Fruit fly (Drosophila melanogaster): ENCODE measurements around the gene CG33110.

CG33110 gene

dm6 chr3R:22550306-22550812, 19.6 kb upstream of the CG33110 start, which contains the start of gene bond:
Gene bond, plus strand, starts transcription at chr3R:22550680.
- TF ChIP-seq h (optimal IDR thresholded peaks at IDR 0.05) (no peak), ttk (optimal IDR thresholded peaks at IDR 0.05) (no peak), insv (optimal IDR thresholded peaks at IDR 0.05) (no peak), Sin3A (optimal IDR thresholded peaks at IDR 0.05) (no peak), psq (optimal IDR thresholded peaks at IDR 0.05) (no peak)

dm6 chr3R:22552686-22553085, 17.3 kb upstream of the CG33110 start:
- TF ChIP-seq Myc (optimal IDR thresholded peaks at IDR 0.05) (no peak), psq (optimal IDR thresholded peaks at IDR 0.05) (no peak), ttk (optimal IDR thresholded peaks at IDR 0.05) (no peak), Sin3A (optimal IDR thresholded peaks at IDR 0.05) (no peak), h (optimal IDR thresholded peaks at IDR 0.05) (no peak), insv (optimal IDR thresholded peaks at IDR 0.05) (no peak)

- TF ChIP-seq Sin3A (optimal IDR thresholded peaks at IDR 0.05) (no peak), insv (optimal IDR thresholded peaks at IDR 0.05) (no peak), psq (optimal IDR thresholded peaks at IDR 0.05) (no peak), h (optimal IDR thresholded peaks at IDR 0.05) (no peak), ttk (optimal IDR thresholded peaks at IDR 0.05) (no peak), Myc (optimal IDR thresholded peaks at IDR 0.05) (no peak)
Observed at dm6 chr3R:22557100-22557741, 12.8 kb upstream of the CG33110 start.

dm6 chr3R:22558398-22558797, 11.6 kb upstream of the CG33110 start:
- TF ChIP-seq insv (optimal IDR thresholded peaks at IDR 0.05), result no peak
- TF ChIP-seq Sin3A (optimal IDR thresholded peaks at IDR 0.05), result no peak
- TF ChIP-seq Myc (optimal IDR thresholded peaks at IDR 0.05), result no peak
- no peak for TF ChIP-seq ttk (optimal IDR thresholded peaks at IDR 0.05)
- TF ChIP-seq h (optimal IDR thresholded peaks at IDR 0.05), result no peak
- no peak for TF ChIP-seq psq (optimal IDR thresholded peaks at IDR 0.05)

dm6 chr3R:22560224-22560623, 9.8 kb upstream of the CG33110 start:
- TF ChIP-seq insv (optimal IDR thresholded peaks at IDR 0.05) (no peak), Myc (optimal IDR thresholded peaks at IDR 0.05) (no peak), psq (optimal IDR thresholded peaks at IDR 0.05) (no peak), Sin3A (optimal IDR thresholded peaks at IDR 0.05) (no peak), ttk (optimal IDR thresholded peaks at IDR 0.05) (no peak), h (optimal IDR thresholded peaks at IDR 0.05) (no peak)

- no peak for TF ChIP-seq psq (optimal IDR thresholded peaks at IDR 0.05)
- no peak for TF ChIP-seq h (optimal IDR thresholded peaks at IDR 0.05)
- no peak for TF ChIP-seq ttk (optimal IDR thresholded peaks at IDR 0.05)
Observed at dm6 chr3R:22562502-22562901, 7.5 kb upstream of the CG33110 start, which contains the start of gene sit. Gene sit, minus strand, starts transcription at chr3R:22562572.

- TF ChIP-seq insv (optimal IDR thresholded peaks at IDR 0.05), result no peak
- TF ChIP-seq psq (optimal IDR thresholded peaks at IDR 0.05), result no peak
- no peak for TF ChIP-seq h (optimal IDR thresholded peaks at IDR 0.05)
- no peak for TF ChIP-seq Sin3A (optimal IDR thresholded peaks at IDR 0.05)
- no peak for TF ChIP-seq ttk (optimal IDR thresholded peaks at IDR 0.05)
- no peak for TF ChIP-seq Myc (optimal IDR thresholded peaks at IDR 0.05)
Observed at dm6 chr3R:22564076-22564475, 5.9 kb upstream of the CG33110 start.

dm6 chr3R:22564707-22565106, 5.3 kb upstream of the CG33110 start:
- TF ChIP-seq Sin3A (optimal IDR thresholded peaks at IDR 0.05) (no peak), h (optimal IDR thresholded peaks at IDR 0.05) (no peak), Myc (optimal IDR thresholded peaks at IDR 0.05) (no peak), psq (optimal IDR thresholded peaks at IDR 0.05) (no peak), insv (optimal IDR thresholded peaks at IDR 0.05) (no peak), ttk (optimal IDR thresholded peaks at IDR 0.05) (no peak)

dm6 chr3R:22565732-22566131, 4.3 kb upstream of the CG33110 start:
- TF ChIP-seq ttk (optimal IDR thresholded peaks at IDR 0.05) (no peak), Myc (optimal IDR thresholded peaks at IDR 0.05) (no peak), psq (optimal IDR thresholded peaks at IDR 0.05) (no peak), Sin3A (optimal IDR thresholded peaks at IDR 0.05) (no peak), insv (optimal IDR thresholded peaks at IDR 0.05) (no peak), h (optimal IDR thresholded peaks at IDR 0.05) (no peak)

- TF ChIP-seq Sin3A (optimal IDR thresholded peaks at IDR 0.05), result no peak
- TF ChIP-seq ttk (optimal IDR thresholded peaks at IDR 0.05), result no peak
- TF ChIP-seq h (optimal IDR thresholded peaks at IDR 0.05), result no peak
- no peak for TF ChIP-seq insv (optimal IDR thresholded peaks at IDR 0.05)
- TF ChIP-seq Myc (optimal IDR thresholded peaks at IDR 0.05), result no peak
- TF ChIP-seq psq (optimal IDR thresholded peaks at IDR 0.05), result no peak
Observed at dm6 chr3R:22568508-22568907, 1.5 kb upstream of the CG33110 start.

- TF ChIP-seq psq (optimal IDR thresholded peaks at IDR 0.05) (no peak), ttk (optimal IDR thresholded peaks at IDR 0.05) (no peak), Myc (optimal IDR thresholded peaks at IDR 0.05) (no peak), Sin3A (optimal IDR thresholded peaks at IDR 0.05) (no peak), insv (optimal IDR thresholded peaks at IDR 0.05) (no peak), h (optimal IDR thresholded peaks at IDR 0.05) (no peak)
Observed at dm6 chr3R:22573590-22573989, 3.6 kb downstream of the CG33110 start.

- TF ChIP-seq ttk (optimal IDR thresholded peaks at IDR 0.05) (no peak), Sin3A (optimal IDR thresholded peaks at IDR 0.05) (no peak), insv (optimal IDR thresholded peaks at IDR 0.05) (no peak), Myc (optimal IDR thresholded peaks at IDR 0.05) (no peak), h (optimal IDR thresholded peaks at IDR 0.05) (no peak), psq (optimal IDR thresholded peaks at IDR 0.05) (no peak)
Observed at dm6 chr3R:22576096-22576697, 6.2 kb downstream of the CG33110 start.

Measured in Kc167 (cell line).